Worm (Caenorhabditis elegans) whole organism, midembryonic: ENCODE results near the gene trh-1.

Experiments used
- T22C8.4 ChIP-seq: fragments of 200-800 bp; sonication (Bioruptor generic); IDR thresholded peaks from 2 replicates; pipeline ENCODE4 v1.3.6; 2022; ENCODE audit warnings: missing genetic modification characterization, missing compliant biosample characterization
- flt-1 ChIP-seq: fragments of 200-800 bp; sonication (Bioruptor generic); IDR thresholded peaks from 2 replicates; pipeline ENCODE4 v1.3.6; 2022; ENCODE audit warnings: missing genetic modification characterization, missing compliant biosample characterization
- ztf-23 ChIP-seq: fragments of 200-800 bp; sonication (Bioruptor generic); IDR thresholded peaks from 2 replicates; pipeline ENCODE4 v1.3.6; 2022; ENCODE audit warnings: missing genetic modification reagents, missing genetic modification characterization, missing compliant biosample characterization

ce11 chrIV:17332261-17332660 lies 36.1 kb upstream of the trh-1 start, which contains the start of gene C49C3.7:
- TF ChIP-seq T22C8.4 (GFP tag; lab: Robert Waterston, UW) = no peak
- TF ChIP-seq ztf-23 = no peak
- TF ChIP-seq flt-1 (GFP tag; lab: Robert Waterston, UW) = no peak
